Worm (Caenorhabditis elegans) whole organism, L3 larva: ENCODE results near the gene eif-3.F.

ENCODE experiments used
- R02D3.7 ChIP-seq: fragments of 150-350 bp; optimal IDR thresholded peaks from 2 replicates; lab custom pipeline; 2014; ENCODE audit warnings: missing biosample characterization, missing genetic modification characterization
- aly-2 ChIP-seq: fragments of 150-350 bp; optimal IDR thresholded peaks from 2 replicates; lab custom pipeline; 2014; ENCODE audit warnings: missing biosample characterization, missing genetic modification characterization
- ceh-28 ChIP-seq: fragments of 150-350 bp; optimal IDR thresholded peaks from 2 replicates; lab custom pipeline; 2014; ENCODE audit warnings: missing biosample characterization, missing genetic modification reagents, missing genetic modification characterization
- ceh-82 ChIP-seq: fragments of 150-350 bp; optimal IDR thresholded peaks from 2 replicates; lab custom pipeline; 2014; ENCODE audit warnings: missing biosample characterization, missing genetic modification characterization
- ceh-9 ChIP-seq: sonication (generic microtip); optimal IDR thresholded peaks from 2 replicates; lab custom pipeline; 2018; ENCODE audit warnings: missing biosample characterization, missing genetic modification characterization
- daf-12 ChIP-seq: fragments of 150-350 bp; optimal IDR thresholded peaks from 2 replicates; lab custom pipeline; 2014; ENCODE audit warnings: missing biosample characterization, missing genetic modification reagents, missing genetic modification characterization
- egl-27 ChIP-seq: sonication (generic microtip); optimal IDR thresholded peaks from 4 replicates; lab custom pipeline; 2017; ENCODE audit warnings: missing biosample characterization, missing genetic modification reagents, missing genetic modification characterization
- egl-5 ChIP-seq: fragments of 150-350 bp; optimal IDR thresholded peaks from 2 replicates; lab custom pipeline; 2017; ENCODE audit warnings: missing biosample characterization, missing genetic modification reagents, missing genetic modification characterization, inconsistent platforms
- elt-1 ChIP-seq: fragments of 150-350 bp; optimal IDR thresholded peaks from 2 replicates; lab custom pipeline; 2014; ENCODE audit warnings: missing biosample characterization, missing genetic modification characterization
- elt-2 ChIP-seq: sonication (generic microtip); optimal IDR thresholded peaks from 2 replicates; lab custom pipeline; 2016; ENCODE audit warnings: missing genetic modification reagents, mild to moderate bottlenecking, missing genetic modification characterization, missing compliant biosample characterization
- elt-3 ChIP-seq, 3 experiments: fragments of 150-350 bp in 1 of 3; sonication (generic microtip) in 2 of 3; optimal IDR thresholded peaks; 2 replicates in 2 of 3; 4 replicates in 1 of 3; lab custom pipeline; 2014 to 2017; ENCODE audit warnings: missing biosample characterization in 3 of 3, missing genetic modification characterization in 3 of 3
- fkh-10 ChIP-seq: sonication (generic microtip); optimal IDR thresholded peaks from 2 replicates; lab custom pipeline; 2017; ENCODE audit warnings: missing biosample characterization, missing genetic modification reagents, missing genetic modification characterization
- fkh-2 ChIP-seq: fragments of 150-350 bp; optimal IDR thresholded peaks from 2 replicates; lab custom pipeline; 2014; ENCODE audit warnings: missing biosample characterization, missing genetic modification reagents, missing genetic modification characterization
- hmg-11 ChIP-seq: sonication (generic microtip); optimal IDR thresholded peaks from 2 replicates; lab custom pipeline; 2016; ENCODE audit warnings: missing genetic modification characterization, missing compliant biosample characterization
- lin-15B ChIP-seq: fragments of 150-350 bp; optimal IDR thresholded peaks from 2 replicates; lab custom pipeline; 2014; ENCODE audit warnings: missing biosample characterization, missing genetic modification characterization
- lin-39 ChIP-seq: fragments of 150-350 bp; optimal IDR thresholded peaks from 2 replicates; lab custom pipeline; 2018; ENCODE audit warnings: missing biosample characterization, missing genetic modification reagents, missing genetic modification characterization
- lsy-12 ChIP-seq: sonication (generic microtip); optimal IDR thresholded peaks from 2 replicates; lab custom pipeline; 2016; ENCODE audit warnings: mild to moderate bottlenecking, missing genetic modification characterization, missing compliant biosample characterization
- mdl-1 ChIP-seq: fragments of 150-350 bp; optimal IDR thresholded peaks from 2 replicates; lab custom pipeline; 2014; ENCODE audit warnings: missing biosample characterization, missing genetic modification characterization
- mml-1 ChIP-seq: fragments of 150-350 bp; sonication (generic microtip); optimal IDR thresholded peaks from 3 replicates; lab custom pipeline; 2014; ENCODE audit warnings: missing biosample characterization, missing genetic modification characterization
- nfya-1 ChIP-seq: sonication (generic microtip); optimal IDR thresholded peaks from 2 replicates; lab custom pipeline; 2017; ENCODE audit warnings: missing genetic modification characterization, mild to moderate bottlenecking, missing compliant biosample characterization, antibody characterized with exemption, moderate library complexity; ENCODE audit not compliant: insufficient read depth
- nhr-12 ChIP-seq: fragments of 150-350 bp; optimal IDR thresholded peaks from 2 replicates; lab custom pipeline; 2014; ENCODE audit warnings: missing biosample characterization, missing genetic modification characterization
- nhr-23 ChIP-seq: fragments of 150-350 bp; optimal IDR thresholded peaks from 2 replicates; lab custom pipeline; 2014; ENCODE audit warnings: missing biosample characterization, missing genetic modification reagents, missing genetic modification characterization
- nhr-25 ChIP-seq: sonication (generic microtip); optimal IDR thresholded peaks from 2 replicates; lab custom pipeline; 2017; ENCODE audit warnings: missing biosample characterization, missing genetic modification characterization
- nhr-43 ChIP-seq: sonication (generic microtip); optimal IDR thresholded peaks from 2 replicates; lab custom pipeline; 2016; ENCODE audit warnings: mild to moderate bottlenecking, missing genetic modification characterization, missing compliant biosample characterization; ENCODE audit not compliant: poor library complexity, severe bottlenecking
- nhr-67 ChIP-seq: fragments of 150-350 bp; optimal IDR thresholded peaks from 2 replicates; lab custom pipeline; 2014; ENCODE audit warnings: missing biosample characterization, missing genetic modification characterization
- pha-4 ChIP-seq: fragments of 150-350 bp; optimal IDR thresholded peaks from 2 replicates; lab custom pipeline; 2014; ENCODE audit warnings: missing biosample characterization, missing genetic modification reagents, missing genetic modification characterization
- pqm-1 ChIP-seq: fragments of 150-350 bp; optimal IDR thresholded peaks from 2 replicates; lab custom pipeline; 2017; ENCODE audit warnings: missing biosample characterization, missing genetic modification characterization, inconsistent platforms
- skn-1 ChIP-seq: fragments of 150-350 bp; optimal IDR thresholded peaks from 2 replicates; lab custom pipeline; 2014; ENCODE audit warnings: missing biosample characterization, missing genetic modification characterization
- snpc-4 ChIP-seq: fragments of 150-350 bp; optimal IDR thresholded peaks from 2 replicates; lab custom pipeline; 2014; ENCODE audit warnings: missing biosample characterization, missing genetic modification characterization
- tbx-2 ChIP-seq: sonication (generic microtip); optimal IDR thresholded peaks from 2 replicates; lab custom pipeline; 2016; ENCODE audit warnings: mild to moderate bottlenecking, missing genetic modification characterization, missing compliant biosample characterization
- unc-39 ChIP-seq: sonication (generic microtip); optimal IDR thresholded peaks from 4 replicates; lab custom pipeline; 2017; ENCODE audit warnings: missing biosample characterization, missing genetic modification characterization
- unc-62 ChIP-seq: fragments of 150-350 bp; sonication (generic microtip); optimal IDR thresholded peaks from 4 replicates; lab custom pipeline; 2014; ENCODE audit warnings: missing biosample characterization, missing genetic modification reagents, missing genetic modification characterization
- ztf-11 ChIP-seq: fragments of 150-350 bp; optimal IDR thresholded peaks from 2 replicates; lab custom pipeline; 2014; ENCODE audit warnings: missing biosample characterization, missing genetic modification characterization
- ztf-4 ChIP-seq: fragments of 150-350 bp; optimal IDR thresholded peaks from 2 replicates; lab custom pipeline; 2014; ENCODE audit warnings: missing biosample characterization, missing genetic modification characterization

The eif-3.F gene

DNA sequence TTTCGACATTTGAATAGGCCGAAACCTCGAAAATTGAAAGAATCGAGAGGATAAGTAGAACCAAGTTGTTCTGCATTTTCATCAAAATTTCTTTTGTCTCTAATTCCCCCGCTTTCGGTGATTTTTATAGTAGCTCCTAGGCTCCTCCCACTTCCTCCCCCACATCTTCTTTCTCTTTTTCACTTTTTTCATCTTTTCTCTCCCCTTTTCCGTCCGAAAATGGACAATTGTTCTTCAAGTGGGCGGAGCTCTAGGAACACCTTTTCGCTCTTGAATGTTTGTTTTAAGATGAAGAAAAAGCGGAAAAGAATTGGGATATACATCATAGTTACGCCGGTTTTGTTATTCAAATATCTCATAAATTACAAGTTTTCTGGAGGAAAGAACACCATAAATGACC is 15.0 kb downstream of the eif-3.F start, which contains the start of gene F42A8.1:
TSS of gene F42A8.1 (minus strand) at position 101 of the 400 bp plus-strand sequence.
- TF ChIP-seq unc-62 (GFP tag; lab: Kevin White, UChicago) (no peak), daf-12 (tag; lab: Kevin White, UChicago) (no peak), ztf-11 (no peak), pha-4 (tag; lab: Kevin White, UChicago) (no peak), hmg-11 (tag; lab: Kevin White, UChicago) (no peak), nhr-43 (tag; lab: Kevin White, UChicago) (no peak), fkh-10 (GFP tag; lab: Kevin White, UChicago) (no peak), aly-2 (tag; lab: Kevin White, UChicago) (no peak), nhr-25 (tag; lab: Kevin White, UChicago) (no peak)
- TF ChIP-seq, all 47 proteins: peak for 0

DNA sequence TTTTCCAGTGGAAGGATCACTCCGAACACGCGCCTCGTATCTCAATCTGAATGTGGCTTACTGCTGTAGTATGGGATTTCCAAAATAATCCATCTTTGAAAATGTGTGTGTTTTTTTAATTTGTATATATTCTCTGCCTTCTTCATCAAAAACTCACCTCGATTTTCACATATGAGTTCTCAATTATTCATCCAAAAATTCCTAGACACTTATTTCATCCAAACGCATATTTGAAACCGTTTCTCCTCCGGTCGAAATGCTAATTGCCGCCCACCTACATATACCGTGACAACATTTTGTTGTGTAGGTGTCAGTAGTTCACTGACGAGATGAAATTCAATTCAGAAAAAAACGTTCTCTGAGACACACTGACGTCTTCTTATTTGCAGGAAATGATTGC is 16.0 kb downstream of the eif-3.F start:
- no peak for TF ChIP-seq fkh-2 (tag; lab: Kevin White, UChicago)
- TF ChIP-seq fkh-10 (GFP tag; lab: Kevin White, UChicago) = no peak
- no peak for TF ChIP-seq ztf-4
- TF ChIP-seq lin-15B = no peak
- no peak for TF ChIP-seq skn-1 (tag; lab: Kevin White, UChicago)
- no peak for TF ChIP-seq nhr-67 (tag; lab: Kevin White, UChicago)
- TF ChIP-seq ceh-82 = no peak
- TF ChIP-seq unc-62 (GFP tag; lab: Kevin White, UChicago) = no peak
- TF ChIP-seq egl-27 = no peak
- no peak for TF ChIP-seq mml-1 (tag; lab: Kevin White, UChicago)
- no peak for TF ChIP-seq pha-4 (tag; lab: Kevin White, UChicago)
- TF ChIP-seq nfya-1 (tag; lab: Kevin White, UChicago) = no peak
- TF ChIP-seq snpc-4 (tag; lab: Kevin White, UChicago) = no peak
- TF ChIP-seq mdl-1 (tag; lab: Kevin White, UChicago) = no peak
- TF ChIP-seq aly-2 (tag; lab: Kevin White, UChicago) = no peak
- TF ChIP-seq, all 47 proteins: peak for 0

DNA sequence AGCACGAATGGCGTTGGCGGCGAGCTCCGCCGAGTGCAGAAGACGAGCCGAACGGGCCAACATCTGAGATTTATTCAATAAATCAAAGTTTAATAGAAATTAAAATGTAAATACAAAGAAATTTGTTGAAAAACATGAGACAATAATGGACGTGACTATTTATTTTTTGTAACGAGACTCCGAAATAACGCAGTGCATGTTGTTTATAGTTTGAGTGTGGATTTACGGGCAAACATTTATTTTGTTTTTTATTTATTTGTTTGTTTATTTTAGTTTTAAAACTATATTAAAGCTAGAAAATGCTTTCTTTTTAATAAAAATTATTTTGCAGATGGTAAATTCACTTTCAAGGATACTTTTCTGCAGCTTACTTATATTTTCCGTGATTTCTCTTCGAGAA is 21.2 kb downstream of the eif-3.F start, which contains the start of the genes sdhb-1 and cup-15:
TSS of gene sdhb-1 (minus strand) at position 63 of the 400 bp plus-strand sequence.
TSS of gene cup-15 (plus strand) at position 332 of the 400 bp plus-strand sequence.
- TF ChIP-seq nhr-12 (tag; lab: Kevin White, UChicago) = no peak
- TF ChIP-seq pha-4 (tag; lab: Kevin White, UChicago) = peak; percentile 79
- TF ChIP-seq nfya-1 (tag; lab: Kevin White, UChicago) = peak; percentile 3
- peak; percentile 75 for TF ChIP-seq R02D3.7
- no peak for TF ChIP-seq elt-3 (tag; optimal IDR thresholded peaks at IDR 0.05; lab: Kevin White, UChicago)
- peak; percentile 24 for TF ChIP-seq hmg-11 (tag; lab: Kevin White, UChicago)
- TF ChIP-seq elt-2 (tag; lab: Kevin White, UChicago) = peak; percentile 9
- no peak for TF ChIP-seq pqm-1 (tag; lab: Kevin White, UChicago)

DNA sequence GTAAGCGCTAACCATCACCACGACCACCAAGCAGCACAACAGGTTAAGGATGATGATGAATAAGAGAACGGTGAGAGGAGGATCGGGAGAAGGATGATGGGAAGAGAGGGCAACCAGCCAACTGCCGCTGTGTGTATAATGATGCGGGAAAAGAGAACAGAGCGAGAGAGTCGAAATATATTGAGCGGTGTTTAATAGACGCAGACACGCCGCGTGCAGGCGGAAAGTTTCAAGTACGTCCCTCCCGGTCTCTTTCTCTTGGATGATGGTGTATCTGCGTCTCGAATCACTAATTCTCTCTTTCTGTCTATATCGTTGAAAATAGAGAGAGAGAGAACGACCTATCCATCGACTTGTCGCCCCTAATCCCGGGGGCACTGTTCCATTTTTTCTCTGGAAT is 25.3 kb downstream of the eif-3.F start:
- no peak for TF ChIP-seq elt-1 (tag; lab: Kevin White, UChicago)
- no peak for TF ChIP-seq unc-62 (GFP tag; lab: Kevin White, UChicago)
- no peak for TF ChIP-seq unc-39
- peak; percentile 16 for TF ChIP-seq elt-2 (tag; lab: Kevin White, UChicago)
- peak; percentile 8 for TF ChIP-seq lsy-12 (tag; lab: Kevin White, UChicago)
- TF ChIP-seq egl-5 = peak; percentile 66
- TF ChIP-seq tbx-2 (tag; lab: Kevin White, UChicago) = peak; percentile 3
- TF ChIP-seq R02D3.7 = peak; percentile 27
- no peak for TF ChIP-seq fkh-10 (GFP tag; lab: Kevin White, UChicago)
- peak; percentile 64 for TF ChIP-seq snpc-4 (tag; lab: Kevin White, UChicago)
- TF ChIP-seq nhr-43 (tag; lab: Kevin White, UChicago) = peak; percentile 58
- TF ChIP-seq hmg-11 (tag; lab: Kevin White, UChicago) = peak; percentile 74
- peak; percentile 6 for TF ChIP-seq mdl-1 (tag; lab: Kevin White, UChicago)
- peak; percentile 43 for TF ChIP-seq ceh-28 (tag; lab: Kevin White, UChicago)
- TF ChIP-seq ceh-9 (tag; lab: Kevin White, UChicago) = no peak
- TF ChIP-seq nhr-23 (tag; lab: Kevin White, UChicago) = peak; percentile 77
- peak; percentile 27 for TF ChIP-seq lin-15B
- TF ChIP-seq pqm-1 (tag; lab: Kevin White, UChicago) = no peak
- TF ChIP-seq nfya-1 (tag; lab: Kevin White, UChicago) = peak; percentile 70
- TF ChIP-seq lin-39 (tag; lab: Kevin White, UChicago) = peak; percentile 63
- peak; percentile 32 for TF ChIP-seq pha-4 (tag; lab: Kevin White, UChicago)
